Worm (Caenorhabditis elegans) whole organism, L1 larva: ENCODE results near the gene F35E12.6.

ENCODE experiments used
- ceh-63 ChIP-seq: fragments of 200-800 bp; sonication (Bioruptor generic); optimal IDR thresholded peaks from 2 replicates; lab custom pipeline; 2018; ENCODE audit warnings: mild to moderate bottlenecking, missing genetic modification characterization, missing compliant biosample characterization
- ceh-8 ChIP-seq: fragments of 200-800 bp; sonication (Bioruptor generic); optimal IDR thresholded peaks from 2 replicates; lab custom pipeline; 2018; ENCODE audit warnings: mild to moderate bottlenecking, missing genetic modification characterization, moderate library complexity, missing compliant biosample characterization
- ceh-88 ChIP-seq: fragments of 200-800 bp; sonication (Bioruptor generic); IDR thresholded peaks from 2 replicates; pipeline ENCODE4 v1.3.6; 2022; ENCODE audit warnings: missing genetic modification characterization, missing compliant biosample characterization
- dpl-1 ChIP-seq, 3 experiments: fragments of 150-350 bp in 2 of 3; sonication (generic microtip) in 1 of 3; optimal IDR thresholded peaks; 2 replicates each; lab custom pipeline; 2014 to 2017; ENCODE audit warnings: missing biosample characterization in 3 of 3, missing genetic modification characterization in 3 of 3, missing genetic modification reagents in 3 of 3
- efl-1 ChIP-seq, 4 experiments: fragments of 150-350 bp; optimal IDR thresholded peaks in 3 of 4; peaks in 1 of 4; 1 replicate in 1 of 4; 2 replicates in 3 of 4; lab custom pipeline; 2014; ENCODE audit warnings: missing biosample characterization in 2 of 4, missing genetic modification characterization in 2 of 4, missing genetic modification reagents in 2 of 4
- egl-27 ChIP-seq, 2 experiments: fragments of 150-350 bp in 1 of 2; sonication (generic microtip); optimal IDR thresholded peaks; 3 replicates each; lab custom pipeline; 2017 to 2018; ENCODE audit warnings: missing biosample characterization in 2 of 2, missing genetic modification characterization in 2 of 2, missing genetic modification reagents in 2 of 2
- elt-2 ChIP-seq: sonication (generic microtip); optimal IDR thresholded peaks from 2 replicates; lab custom pipeline; 2016; ENCODE audit warnings: missing genetic modification characterization, mild to moderate bottlenecking, inconsistent platforms, missing compliant biosample characterization, missing genetic modification reagents
- fos-1 ChIP-seq: fragments of 150-350 bp; optimal IDR thresholded peaks from 2 replicates; lab custom pipeline; 2014; ENCODE audit warnings: missing biosample characterization, missing genetic modification characterization
- grh-1 ChIP-seq: fragments of 200-800 bp; sonication (Bioruptor generic); IDR thresholded peaks from 2 replicates; pipeline ENCODE4 v1.3.6; 2022; ENCODE audit warnings: missing genetic modification reagents, missing genetic modification characterization, missing compliant biosample characterization
- hlh-4 ChIP-seq: sonication (generic microtip); optimal IDR thresholded peaks from 2 replicates; lab custom pipeline; 2016; ENCODE audit warnings: mild to moderate bottlenecking, missing genetic modification characterization, missing compliant biosample characterization
- isw-1 ChIP-seq: fragments of 200-800 bp; sonication (Bioruptor generic); IDR thresholded peaks from 2 replicates; pipeline ENCODE4 v1.3.6; 2022; ENCODE audit warnings: missing genetic modification characterization, missing compliant biosample characterization
- jun-1 ChIP-seq: fragments of 150-350 bp; optimal IDR thresholded peaks from 2 replicates; lab custom pipeline; 2014; ENCODE audit warnings: missing biosample characterization, missing genetic modification reagents, missing genetic modification characterization
- lin-13 ChIP-seq: fragments of 150-350 bp; optimal IDR thresholded peaks from 2 replicates; lab custom pipeline; 2014; ENCODE audit warnings: missing biosample characterization, missing genetic modification reagents, missing genetic modification characterization
- lin-35 ChIP-seq, 2 experiments: fragments of 150-350 bp; optimal IDR thresholded peaks; 2 replicates each; lab custom pipeline; 2014; ENCODE audit warnings: missing biosample characterization in 2 of 2, missing genetic modification characterization in 2 of 2, missing genetic modification reagents in 2 of 2
- lin-39 ChIP-seq: fragments of 150-350 bp; optimal IDR thresholded peaks from 2 replicates; lab custom pipeline; 2014; ENCODE audit warnings: missing biosample characterization, missing genetic modification reagents, missing genetic modification characterization
- lsy-2 ChIP-seq, 2 experiments: fragments of 150-350 bp; optimal IDR thresholded peaks; 2 replicates each; lab custom pipeline; 2014; ENCODE audit warnings: missing biosample characterization in 2 of 2, missing genetic modification characterization in 2 of 2
- mab-9 ChIP-seq: fragments of 200-800 bp; sonication (Bioruptor generic); IDR thresholded peaks from 2 replicates; pipeline ENCODE4 v1.3.6; 2022; ENCODE audit warnings: missing genetic modification reagents, missing genetic modification characterization, missing compliant biosample characterization
- mef-2 ChIP-seq: fragments of 150-350 bp; optimal IDR thresholded peaks from 2 replicates; lab custom pipeline; 2014; ENCODE audit warnings: missing biosample characterization, missing genetic modification characterization
- mep-1 ChIP-seq: fragments of 150-350 bp; optimal IDR thresholded peaks from 2 replicates; lab custom pipeline; 2014; ENCODE audit warnings: missing biosample characterization, missing genetic modification characterization
- nhr-11 ChIP-seq: fragments of 150-350 bp; optimal IDR thresholded peaks from 2 replicates; lab custom pipeline; 2014; ENCODE audit warnings: missing biosample characterization, missing genetic modification characterization
- nhr-19 ChIP-seq: fragments of 200-800 bp; sonication (Bioruptor generic); conservative IDR thresholded peaks from 2 replicates; pipeline ENCODE4 v1.3.6; 2022; ENCODE audit warnings: missing genetic modification characterization, missing compliant biosample characterization
- nhr-20 ChIP-seq: sonication (generic microtip); optimal IDR thresholded peaks from 2 replicates; lab custom pipeline; 2016; ENCODE audit warnings: mild to moderate bottlenecking, missing genetic modification characterization, missing compliant biosample characterization
- nhr-237 ChIP-seq: fragments of 150-350 bp; optimal IDR thresholded peaks from 2 replicates; lab custom pipeline; 2014; ENCODE audit warnings: missing biosample characterization, missing genetic modification characterization
- nhr-85 ChIP-seq: sonication (generic microtip); peaks from one replicate; lab custom pipeline; 2016; ENCODE audit warnings: missing genetic modification characterization, inconsistent platforms, missing compliant biosample characterization
- pax-3 ChIP-seq: fragments of 200-800 bp; sonication (Bioruptor generic); optimal IDR thresholded peaks from 2 replicates; lab custom pipeline; 2018; ENCODE audit warnings: mild to moderate bottlenecking, missing genetic modification characterization, moderate library complexity, missing compliant biosample characterization
- pqm-1 ChIP-seq: sonication (generic microtip); optimal IDR thresholded peaks from 3 replicates; lab custom pipeline; 2017; ENCODE audit warnings: missing biosample characterization, missing genetic modification characterization
- snu-23 ChIP-seq: sonication (generic microtip); optimal IDR thresholded peaks from 2 replicates; lab custom pipeline; 2016; ENCODE audit warnings: missing genetic modification characterization, missing compliant biosample characterization
- sptf-1 ChIP-seq: fragments of 150-350 bp; optimal IDR thresholded peaks from 2 replicates; lab custom pipeline; 2014; ENCODE audit warnings: missing biosample characterization, missing genetic modification characterization
- unc-30 ChIP-seq: sonication (generic microtip); optimal IDR thresholded peaks from 2 replicates; lab custom pipeline; 2017; ENCODE audit warnings: missing biosample characterization, missing genetic modification characterization
- unc-98 ChIP-seq: fragments of 200-800 bp; sonication (Bioruptor generic); IDR thresholded peaks from 2 replicates; pipeline ENCODE4 v1.3.6; 2022; ENCODE audit warnings: missing genetic modification characterization, missing compliant biosample characterization
- vab-15 ChIP-seq: sonication (generic microtip); optimal IDR thresholded peaks from 2 replicates; lab custom pipeline; 2017; ENCODE audit warnings: missing genotype, mild to moderate bottlenecking, missing genetic modification characterization, missing compliant biosample characterization
- xbp-1 ChIP-seq: sonication (generic microtip); optimal IDR thresholded peaks from 2 replicates; lab custom pipeline; 2016; ENCODE audit warnings: missing genetic modification characterization, missing compliant biosample characterization
- zip-4 ChIP-seq: fragments of 200-800 bp; sonication (Bioruptor generic); optimal IDR thresholded peaks from 2 replicates; lab custom pipeline; 2018; ENCODE audit warnings: mild to moderate bottlenecking, missing genetic modification characterization, moderate library complexity, missing compliant biosample characterization

F35E12.6 gene

ce11 chrV:13739901-13740300 is 3.9 kb upstream of the F35E12.6 start (continued):
- no peak for TF ChIP-seq sptf-1 (tag; lab: Kevin White, UChicago)
- TF ChIP-seq jun-1 (tag; lab: Kevin White, UChicago) = no peak
- no peak for TF ChIP-seq nhr-19 (GFP tag; lab: Robert Waterston, UW)
- TF ChIP-seq efl-1 (optimal IDR thresholded peaks at IDR 0.05; lab: Kevin White, UChicago) = no peak
- TF ChIP-seq efl-1 (GFP tag; optimal IDR thresholded peaks at IDR 0.05 in 1 of 2; lab: Kevin White, UChicago) = peak in 1 of 2 experiments; percentile 3
- TF ChIP-seq pax-3 (tag; lab: Kevin White, UChicago) = peak; percentile 3
- no peak for TF ChIP-seq ceh-63
- no peak for TF ChIP-seq mab-9 (GFP tag; lab: Robert Waterston, UW)
- no peak for TF ChIP-seq ceh-88 (GFP tag; lab: Robert Waterston, UW)

ce11 chrV:13738374-13738773 is 2.3 kb upstream of the F35E12.6 start, which contains the start of gene irg-5:
Gene irg-5, minus strand, starts transcription at chrV:13738474.
- TF ChIP-seq lin-13 (no peak), ceh-8 (GFP tag; lab: Kevin White, UChicago) (no peak), hlh-4 (tag; lab: Kevin White, UChicago) (no peak)

- TF ChIP-seq pqm-1 (tag; lab: Kevin White, UChicago) (peak; percentile 3), mef-2 (tag; lab: Kevin White, UChicago) (no peak), elt-2 (tag; lab: Kevin White, UChicago) (peak; percentile 24), pax-3 (tag; lab: Kevin White, UChicago) (peak; percentile 12), ceh-88 (GFP tag; lab: Robert Waterston, UW) (no peak)
- TF ChIP-seq, all 84 proteins: peak for 3
Observed at ce11 chrV:13730762-13731161, 5.3 kb downstream of the F35E12.6 start, which contains the start of gene dct-17. Gene dct-17, minus strand, starts transcription at chrV:13730784.

ce11 chrV:13725574-13725973 is 10.5 kb downstream of the F35E12.6 start, which contains the start of gene fbxa-181:
Gene fbxa-181, plus strand, starts transcription at chrV:13725874.
- TF ChIP-seq fos-1 (tag; lab: Kevin White, UChicago) (no peak), nhr-20 (tag; lab: Kevin White, UChicago) (no peak), vab-15 (tag; lab: Kevin White, UChicago) (no peak), unc-98 (GFP tag; lab: Robert Waterston, UW) (no peak), lin-39 (no peak), snu-23 (GFP tag; lab: Kevin White, UChicago) (no peak), grh-1 (no peak), nhr-11 (no peak), dpl-1 (GFP tag; optimal IDR thresholded peaks at IDR 0.05; lab: Kevin White, UChicago) (no peak), zip-4 (GFP tag; lab: Kevin White, UChicago) (no peak)
- TF ChIP-seq, all 84 proteins: peak for 0

ce11 chrV:13724781-13725180 is 11.3 kb downstream of the F35E12.6 start, which contains the start of gene F35E12.2:
Gene F35E12.2, minus strand, starts transcription at chrV:13724881.
- TF ChIP-seq mef-2 (tag; lab: Kevin White, UChicago) (no peak), unc-30 (tag; lab: Kevin White, UChicago) (no peak), nhr-19 (GFP tag; lab: Robert Waterston, UW) (no peak), nhr-237 (tag; lab: Kevin White, UChicago) (no peak), ceh-63 (no peak), xbp-1 (tag; lab: Kevin White, UChicago) (no peak)

- peak; percentile 32 for TF ChIP-seq pqm-1 (tag; lab: Kevin White, UChicago)
- no peak for TF ChIP-seq mep-1 (tag; lab: Kevin White, UChicago)
- no peak for TF ChIP-seq isw-1
- no peak for TF ChIP-seq lsy-2 (tag; optimal IDR thresholded peaks at IDR 0.05; lab: Kevin White, UChicago)
- peak; percentile 79 for TF ChIP-seq elt-2 (tag; lab: Kevin White, UChicago)
- TF ChIP-seq egl-27 (tag; optimal IDR thresholded peaks at IDR 0.05; lab: Kevin White, UChicago) = no peak
- TF ChIP-seq pax-3 (tag; lab: Kevin White, UChicago) = peak; percentile 29
- no peak for TF ChIP-seq fos-1 (tag; lab: Kevin White, UChicago)
- TF ChIP-seq lin-35 (GFP tag; optimal IDR thresholded peaks at IDR 0.05; lab: Kevin White, UChicago) = peak in 1 of 2 experiments; percentile 24
- TF ChIP-seq nhr-85 (tag; lab: Kevin White, UChicago) = peak; percentile 10
Observed at ce11 chrV:13716531-13716930, 19.5 kb downstream of the F35E12.6 start, which contains the start of gene T01D3.6. Gene T01D3.6, plus strand, starts transcription at chrV:13716824.
